Worm (Caenorhabditis elegans) whole organism, L1 larva: ENCODE measurements around the gene twk-24.

Experiments
- alr-1 ChIP-seq: fragments of 200-800 bp; sonication (Bioruptor generic); optimal IDR thresholded peaks from 2 replicates; lab custom pipeline; 2018; ENCODE audit warnings: borderline replicate concordance, mild to moderate bottlenecking, missing genetic modification characterization, missing compliant biosample characterization
- ama-1 ChIP-seq: fragments of 150-350 bp; optimal IDR thresholded peaks from 2 replicates; lab custom pipeline; 2014
- ceh-82 ChIP-seq, 3 experiments: fragments of 150-350 bp in 1 of 3; sonication (generic microtip) in 2 of 3; optimal IDR thresholded peaks; 2 replicates each; lab custom pipeline; 2014 to 2017; ENCODE audit warnings: missing biosample characterization in 3 of 3, missing genetic modification characterization in 3 of 3
- elt-3 ChIP-seq, 6 experiments: fragments of 150-350 bp in 1 of 6; sonication (generic microtip); optimal IDR thresholded peaks; 2 replicates each; lab custom pipeline; 2017 to 2018; ENCODE audit warnings: missing biosample characterization in 6 of 6, missing genetic modification characterization in 6 of 6, inconsistent platforms in 1 of 6
- lin-15B ChIP-seq: fragments of 150-350 bp; sonication (generic microtip); optimal IDR thresholded peaks from 3 replicates; lab custom pipeline; 2014; ENCODE audit warnings: missing biosample characterization, missing genetic modification characterization
- lin-39 ChIP-seq: fragments of 150-350 bp; optimal IDR thresholded peaks from 2 replicates; lab custom pipeline; 2014; ENCODE audit warnings: missing biosample characterization, missing genetic modification reagents, missing genetic modification characterization
- nhr-77 ChIP-seq: fragments of 150-350 bp; optimal IDR thresholded peaks from 2 replicates; lab custom pipeline; 2014; ENCODE audit warnings: missing biosample characterization, missing genetic modification characterization
- snpc-4 ChIP-seq: fragments of 150-350 bp; optimal IDR thresholded peaks from 2 replicates; lab custom pipeline; 2014; ENCODE audit warnings: missing biosample characterization, missing genetic modification characterization
- sox-4 ChIP-seq: sonication (generic microtip); optimal IDR thresholded peaks from 2 replicates; lab custom pipeline; 2016; ENCODE audit warnings: missing genetic modification characterization, missing compliant biosample characterization
- sptf-1 ChIP-seq: fragments of 150-350 bp; optimal IDR thresholded peaks from 2 replicates; lab custom pipeline; 2014; ENCODE audit warnings: missing biosample characterization, missing genetic modification characterization
- unc-130 ChIP-seq: fragments of 150-350 bp; optimal IDR thresholded peaks from 2 replicates; lab custom pipeline; 2017; ENCODE audit warnings: missing biosample characterization, missing genetic modification characterization, inconsistent platforms
- unc-30 ChIP-seq: sonication (generic microtip); optimal IDR thresholded peaks from 2 replicates; lab custom pipeline; 2017; ENCODE audit warnings: missing biosample characterization, missing genetic modification characterization
- unc-62 ChIP-seq: fragments of 150-350 bp; optimal IDR thresholded peaks from 2 replicates; lab custom pipeline; 2014; ENCODE audit warnings: missing biosample characterization, missing genetic modification reagents, missing genetic modification characterization

- TF ChIP-seq lin-39 (tag; lab: Kevin White, UChicago) (no peak), lin-15B (tag; lab: Kevin White, UChicago) (no peak), ama-1 (lab: Kevin White, UChicago) (no peak), alr-1 (no peak), nhr-77 (tag; lab: Kevin White, UChicago) (no peak), unc-30 (tag; lab: Kevin White, UChicago) (no peak), sptf-1 (no peak), sox-4 (tag; lab: Kevin White, UChicago) (no peak), elt-3 (tag; optimal IDR thresholded peaks at IDR 0.05; lab: Kevin White, UChicago) (peak in 1 of 6 experiments; percentile 40), unc-62 (GFP tag; lab: Kevin White, UChicago) (no peak), ceh-82 (tag; optimal IDR thresholded peaks at IDR 0.05; lab: Kevin White, UChicago) (no peak), unc-130 (tag; lab: Kevin White, UChicago) (peak; percentile 2), snpc-4 (tag; lab: Kevin White, UChicago) (no peak)
Observed at ce11 chrV:12295520-12295919, 26.4 kb upstream of the twk-24 start.
